Fruit fly (Drosophila melanogaster): ENCODE measurements around the gene Taf9.

Gene Taf9

DNA sequence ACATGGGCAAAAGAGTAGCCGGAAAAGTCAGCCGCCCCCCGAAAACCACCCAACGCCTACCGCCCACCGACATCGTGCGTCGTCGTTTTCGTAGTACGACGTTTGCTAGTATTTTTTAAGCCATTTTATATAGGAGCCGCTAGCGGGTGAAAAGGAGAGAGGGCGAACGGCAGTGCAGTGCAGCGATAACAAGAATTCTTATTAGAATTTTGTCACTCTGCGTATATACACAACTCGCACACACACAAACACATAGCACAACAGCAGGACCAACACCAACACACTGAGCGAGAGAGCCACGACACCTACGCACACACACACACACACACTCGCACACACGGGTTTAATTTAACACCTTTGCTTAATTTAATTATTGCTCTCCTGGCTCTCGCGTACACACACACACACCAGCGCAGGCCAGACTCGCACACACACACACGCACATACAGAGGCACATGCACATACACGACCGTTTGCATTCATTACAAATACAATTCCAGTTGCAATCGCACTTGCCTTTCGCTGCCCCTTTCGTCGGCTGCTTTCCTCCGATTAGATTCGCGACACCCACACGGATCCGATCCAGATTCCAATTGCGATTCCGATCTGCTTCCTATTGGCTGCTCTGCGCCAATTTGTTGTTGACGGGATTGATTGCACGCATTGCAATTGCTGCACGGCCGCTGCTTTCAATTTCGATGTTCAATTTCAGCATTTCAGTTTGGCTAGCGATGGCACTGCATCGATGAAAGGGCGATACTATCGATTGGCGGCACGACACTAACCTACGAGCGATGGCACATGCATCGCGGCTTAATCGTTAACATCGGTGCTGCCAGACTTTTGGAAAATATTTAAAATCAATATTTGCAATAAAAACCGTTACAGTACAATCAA is 14.9 kb upstream of the Taf9 start, which contains the start of gene Socs16D (continued):
- TF ChIP-seq CG7271 (tag; optimal IDR thresholded peaks at IDR 0.05) = no peak
- no peak for TF ChIP-seq jigr1 (GFP tag; IDR thresholded peaks at IDR 0.05)
- 0 out of 2 replicates have a peak, but pooled peaks have one; percentile 21 for TF ChIP-seq CG8765 (GFP tag; IDR thresholded peaks at IDR 0.05)
- TF ChIP-seq jing (GFP tag; optimal IDR thresholded peaks at IDR 0.05) = no peak
- 0 out of 2 replicates have a peak, but pooled peaks have one; percentile 9 for TF ChIP-seq ssp (GFP tag; IDR thresholded peaks at IDR 0.05)
- peak in 1 of 2 experiments; percentile 46 for TF ChIP-seq bsh (GFP tag; optimal IDR thresholded peaks at IDR 0.05)
- no peak for TF ChIP-seq hth (optimal IDR thresholded peaks at IDR 0.05)
- peak; percentile 84 for TF ChIP-seq CG33213 (GFP tag; optimal IDR thresholded peaks at IDR 0.05)
- peak; percentile 2 for TF ChIP-seq CG3407 (GFP tag; optimal IDR thresholded peaks at IDR 0.05)
- TF ChIP-seq CG17612 (GFP tag; IDR thresholded peaks at IDR 0.05) = no peak
- TF ChIP-seq MESR4 (GFP tag; optimal IDR thresholded peaks at IDR 0.05) = peak; percentile 92
- TF ChIP-seq lbe (GFP tag; optimal IDR thresholded peaks at IDR 0.05) = peak; percentile 20

- TF ChIP-seq bigmax (GFP tag; optimal IDR thresholded peaks at IDR 0.05) (no peak), inv (GFP tag; IDR thresholded peaks at IDR 0.05; ENCODE audit: partially characterized antibody) (no peak), crol (GFP tag; IDR thresholded peaks at IDR 0.05) (peak; percentile 24; the same call in 1 of the 2 replicates), Ets65A (GFP tag) (peak; percentile 60), yki (optimal IDR thresholded peaks at IDR 0.05) (no peak), CG4360 (GFP tag; IDR thresholded peaks at IDR 0.05) (peak; percentile 71; the same call in 1 of the 2 replicates), ci (GFP tag; IDR thresholded peaks at IDR 0.05) (0 out of 3 replicates have a peak, but pooled peaks have one; percentile 39), kah (GFP tag; optimal IDR thresholded peaks at IDR 0.05) (peak; percentile 30), sd (tag; optimal IDR thresholded peaks at IDR 0.05) (peak; percentile 94), Vsx1 (GFP tag; optimal IDR thresholded peaks at IDR 0.05) (no peak), Blimp-1 (GFP tag; optimal IDR thresholded peaks at IDR 0.05) (peak; percentile 78), CG1832 (GFP tag; optimal IDR thresholded peaks at IDR 0.05) (peak; percentile 42), sens (GFP tag) (peak; percentile 8)
These were observed 13.5 kb upstream of the Taf9 start for dm6 chrX:17828298-17829033.

- TF ChIP-seq CG11696 (GFP tag; IDR thresholded peaks at IDR 0.05) = peak; percentile 87
- no peak for TF ChIP-seq CG11398 (GFP tag; optimal IDR thresholded peaks at IDR 0.05)
- TF ChIP-seq lmd (GFP tag; IDR thresholded peaks at IDR 0.05) = peak; percentile 22; the same call in 1 of the 2 replicates
- TF ChIP-seq odd (GFP tag; optimal IDR thresholded peaks at IDR 0.05) = peak; percentile 57
- 0 out of 2 replicates have a peak, but pooled peaks have one; percentile 17 for TF ChIP-seq E2f1 (GFP tag; IDR thresholded peaks at IDR 0.05)
- TF ChIP-seq CG4360 (GFP tag; IDR thresholded peaks at IDR 0.05) = peak; percentile 96
- peak; percentile 34; the same call in 1 of the 2 replicates for TF ChIP-seq CG32772 (GFP tag; IDR thresholded peaks at IDR 0.05)
- peak; percentile 35 for TF ChIP-seq Hr3 (GFP tag; optimal IDR thresholded peaks at IDR 0.05)
- TF ChIP-seq cad (GFP tag; optimal IDR thresholded peaks at IDR 0.05) = peak; percentile 81
- TF ChIP-seq zfh1 (GFP tag; IDR thresholded peaks at IDR 0.05) = peak; percentile 41; the same call in 2 of the 3 replicates
- peak; percentile 81 for TF ChIP-seq D19A (tag; optimal IDR thresholded peaks at IDR 0.05)
- peak; percentile 26 for TF ChIP-seq Max (GFP tag; optimal IDR thresholded peaks at IDR 0.05)
- 0 out of 3 replicates have a peak, but pooled peaks have one; percentile 5 for TF ChIP-seq Mrtf (GFP tag; IDR thresholded peaks at IDR 0.05)
- TF ChIP-seq insv (GFP tag; optimal IDR thresholded peaks at IDR 0.05) = peak in 1 of 2 experiments; percentile 11
- no peak for TF ChIP-seq wek (GFP tag; optimal IDR thresholded peaks at IDR 0.05)
- TF ChIP-seq CG17361 (GFP tag; IDR thresholded peaks at IDR 0.05) = peak; percentile 89
- TF ChIP-seq CG5245 (GFP tag; optimal IDR thresholded peaks at IDR 0.05) = peak; percentile 8
- peak; percentile 55 for TF ChIP-seq CG2202 (tag; optimal IDR thresholded peaks at IDR 0.05)
- 0 out of 2 replicates have a peak, but pooled peaks have one; percentile 20 for TF ChIP-seq Ptx1 (GFP tag; IDR thresholded peaks at IDR 0.05)
- peak; percentile 46 for TF ChIP-seq HLH3B (GFP tag; IDR thresholded peaks at IDR 0.05)
These were observed 12.6 kb upstream of the Taf9 start for dm6 chrX:17829083-17829997.

Measured in whole organism, embryonic.